Worm (Caenorhabditis elegans) whole organism, L4 larva: Measurements from ENCODE around the gene Y82E9BL.12.

Experiments used
- daf-8 ChIP-seq: fragments of 200-800 bp; sonication (Bioruptor generic); IDR thresholded peaks from 2 replicates; pipeline ENCODE4 v1.3.6; 2022; ENCODE audit warnings: missing genetic modification characterization, missing compliant biosample characterization
- hlh-30 ChIP-seq: sonication (generic microtip); optimal IDR thresholded peaks from 2 replicates; lab custom pipeline; 2017; ENCODE audit warnings: antibody characterized with exemption, mild to moderate bottlenecking, missing genetic modification characterization, missing compliant biosample characterization; ENCODE audit not compliant: insufficient read depth
- skn-1 ChIP-seq: fragments of 150-350 bp; optimal IDR thresholded peaks from 2 replicates; lab custom pipeline; 2014; ENCODE audit warnings: missing biosample characterization, missing genetic modification characterization
- unc-130 ChIP-seq: sonication (generic microtip); optimal IDR thresholded peaks from 2 replicates; lab custom pipeline; 2016; ENCODE audit warnings: missing genetic modification reagents, missing genetic modification characterization, missing compliant biosample characterization

DNA sequence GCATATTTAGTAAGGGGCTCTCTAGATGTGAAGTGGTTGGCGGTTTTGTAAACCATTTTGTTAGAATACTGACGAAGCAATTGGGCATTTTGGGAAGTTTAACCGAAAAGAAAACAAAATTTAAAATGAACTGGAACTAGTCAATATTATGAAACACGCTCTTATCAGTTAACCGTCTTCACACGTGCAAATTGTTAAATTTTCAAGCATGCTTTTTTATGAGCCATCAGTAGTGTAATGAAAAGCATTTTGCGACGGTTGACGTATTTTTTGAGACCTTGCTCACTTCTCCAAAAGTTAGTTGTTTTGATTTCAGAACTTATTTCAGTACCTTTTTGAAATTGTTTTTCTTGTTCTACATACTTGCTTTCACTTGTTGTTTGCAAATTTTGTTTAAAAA lies 40.3 kb downstream of the Y82E9BL.12 start, which contains the start of gene fbxa-25:
- TF ChIP-seq hlh-30 (tag; lab: Kevin White, UChicago): no peak
- no peak for TF ChIP-seq daf-8 (GFP tag; lab: Robert Waterston, UW)
- TF ChIP-seq unc-130: no peak
- TF ChIP-seq skn-1 (tag; lab: Kevin White, UChicago): no peak
